Fruit fly (Drosophila melanogaster): ENCODE measurements around the gene scramb2.

dm6 chr3L:3070274-3071204 is 23.9 kb upstream of the scramb2 start, which contains the start of the genes CG32486 and PAN3:
- no peak for TF ChIP-seq CTCF (optimal IDR thresholded peaks at IDR 0.05)
- TF ChIP-seq CG8478 (optimal IDR thresholded peaks at IDR 0.05): no peak
